Worm (Caenorhabditis elegans) whole organism, L2 larva: Measurements from ENCODE around the gene flwr-1.
A peak's percentile ranks its signal among the peaks of the same experiment; 100 is the strongest.

Experiments
- C34F6.9 ChIP-seq: fragments of 150-350 bp; optimal IDR thresholded peaks from 2 replicates; lab custom pipeline; 2014; ENCODE audit warnings: missing biosample characterization, missing genetic modification characterization
- F13H6.1 ChIP-seq: sonication (generic microtip); optimal IDR thresholded peaks from 2 replicates; lab custom pipeline; 2016; ENCODE audit warnings: missing genetic modification characterization, missing compliant biosample characterization
- R02D3.7 ChIP-seq: fragments of 150-350 bp; optimal IDR thresholded peaks from 2 replicates; lab custom pipeline; 2014; ENCODE audit warnings: missing biosample characterization, missing genetic modification characterization
- Y55F3AM.14 ChIP-seq: fragments of 200-800 bp; sonication (Bioruptor generic); optimal IDR thresholded peaks from 2 replicates; lab custom pipeline; 2018; ENCODE audit warnings: mild to moderate bottlenecking, missing genetic modification characterization, missing compliant biosample characterization
- ZK546.5 ChIP-seq: sonication (generic microtip); optimal IDR thresholded peaks from 2 replicates; lab custom pipeline; 2017; ENCODE audit warnings: missing biosample characterization, missing genetic modification characterization
- alr-1 ChIP-seq: fragments of 150-350 bp; optimal IDR thresholded peaks from 2 replicates; lab custom pipeline; 2014; ENCODE audit warnings: missing biosample characterization, missing genetic modification characterization
- aly-2 ChIP-seq: fragments of 150-350 bp; optimal IDR thresholded peaks from 2 replicates; lab custom pipeline; 2014; ENCODE audit warnings: missing biosample characterization, missing genetic modification characterization
- ama-1 ChIP-seq: fragments of 150-350 bp; optimal IDR thresholded peaks from 2 replicates; lab custom pipeline; 2018; ENCODE audit warnings: inconsistent platforms
- blmp-1 ChIP-seq: sonication (generic microtip); optimal IDR thresholded peaks from 2 replicates; lab custom pipeline; 2017; ENCODE audit warnings: missing genetic modification characterization, mild to moderate bottlenecking, missing compliant biosample characterization, antibody characterized with exemption, moderate library complexity; ENCODE audit not compliant: insufficient read depth
- ceh-16 ChIP-seq: fragments of 150-350 bp; optimal IDR thresholded peaks from 2 replicates; lab custom pipeline; 2014; ENCODE audit warnings: missing biosample characterization, missing genetic modification characterization
- ceh-82 ChIP-seq: fragments of 150-350 bp; optimal IDR thresholded peaks from 2 replicates; lab custom pipeline; 2014; ENCODE audit warnings: missing biosample characterization, missing genetic modification characterization
- crh-2 ChIP-seq: sonication (generic microtip); optimal IDR thresholded peaks from 2 replicates; lab custom pipeline; 2017; ENCODE audit warnings: missing biosample characterization, missing genetic modification characterization
- dmd-4 ChIP-seq: sonication (generic microtip); optimal IDR thresholded peaks from 2 replicates; lab custom pipeline; 2017; ENCODE audit warnings: missing biosample characterization, missing genetic modification characterization
- egl-27 ChIP-seq: sonication (generic microtip); optimal IDR thresholded peaks from 3 replicates; lab custom pipeline; 2017; ENCODE audit warnings: missing biosample characterization, missing genetic modification reagents, missing genetic modification characterization
- elt-1 ChIP-seq: fragments of 150-350 bp; optimal IDR thresholded peaks from 2 replicates; lab custom pipeline; 2014; ENCODE audit warnings: missing biosample characterization, missing genetic modification characterization
- elt-3 ChIP-seq: sonication (generic microtip); optimal IDR thresholded peaks from 2 replicates; lab custom pipeline; 2017; ENCODE audit warnings: missing biosample characterization, missing genetic modification characterization
- fos-1 ChIP-seq: fragments of 150-350 bp; optimal IDR thresholded peaks from 2 replicates; lab custom pipeline; 2014; ENCODE audit warnings: missing biosample characterization, missing genetic modification characterization
- gmeb-1 ChIP-seq: fragments of 150-350 bp; optimal IDR thresholded peaks from 2 replicates; lab custom pipeline; 2014; ENCODE audit warnings: missing biosample characterization, missing genetic modification characterization
- lin-11 ChIP-seq: fragments of 150-350 bp; sonication (generic microtip); optimal IDR thresholded peaks from 2 replicates; lab custom pipeline; 2014; ENCODE audit warnings: missing biosample characterization, missing genetic modification characterization, inconsistent platforms, mixed read lengths
- lin-13 ChIP-seq: fragments of 150-350 bp; optimal IDR thresholded peaks from 2 replicates; lab custom pipeline; 2014; ENCODE audit warnings: missing biosample characterization, missing genetic modification reagents, missing genetic modification characterization
- lin-39 ChIP-seq: fragments of 150-350 bp; optimal IDR thresholded peaks from 2 replicates; lab custom pipeline; 2014; ENCODE audit warnings: missing biosample characterization, missing genetic modification reagents, missing genetic modification characterization
- lsy-2 ChIP-seq, 2 experiments: fragments of 150-350 bp in 1 of 2; sonication (generic microtip) in 1 of 2; optimal IDR thresholded peaks; 2 replicates each; lab custom pipeline; 2014 to 2017; ENCODE audit warnings: missing biosample characterization in 2 of 2, missing genetic modification characterization in 2 of 2
- mab-5 ChIP-seq: fragments of 150-350 bp; optimal IDR thresholded peaks from 2 replicates; lab custom pipeline; 2014; ENCODE audit warnings: missing biosample characterization, missing genetic modification characterization
- mbf-1 ChIP-seq: sonication (generic microtip); optimal IDR thresholded peaks from 2 replicates; lab custom pipeline; 2017; ENCODE audit warnings: missing biosample characterization, missing genetic modification characterization
- mdl-1 ChIP-seq, 2 experiments: fragments of 150-350 bp in 1 of 2; sonication (generic microtip) in 1 of 2; optimal IDR thresholded peaks; 2 replicates each; lab custom pipeline; 2017; ENCODE audit warnings: missing biosample characterization in 2 of 2, missing genetic modification characterization in 2 of 2
- nhr-10 ChIP-seq: sonication (generic microtip); optimal IDR thresholded peaks from 2 replicates; lab custom pipeline; 2017; ENCODE audit warnings: missing biosample characterization, missing genetic modification characterization
- nhr-11 ChIP-seq: fragments of 150-350 bp; optimal IDR thresholded peaks from 2 replicates; lab custom pipeline; 2014; ENCODE audit warnings: missing biosample characterization, missing genetic modification characterization
- nhr-12 ChIP-seq: fragments of 150-350 bp; optimal IDR thresholded peaks from 2 replicates; lab custom pipeline; 2014; ENCODE audit warnings: missing biosample characterization, missing genetic modification characterization
- nhr-129 ChIP-seq: fragments of 150-350 bp; optimal IDR thresholded peaks from 2 replicates; lab custom pipeline; 2014; ENCODE audit warnings: missing biosample characterization, missing genetic modification characterization
- nhr-21 ChIP-seq: fragments of 150-350 bp; optimal IDR thresholded peaks from 2 replicates; lab custom pipeline; 2014; ENCODE audit warnings: missing biosample characterization, missing genetic modification characterization
- nhr-23 ChIP-seq: fragments of 150-350 bp; optimal IDR thresholded peaks from 2 replicates; lab custom pipeline; 2014; ENCODE audit warnings: missing biosample characterization, missing genetic modification reagents, missing genetic modification characterization
- nhr-237 ChIP-seq: fragments of 150-350 bp; optimal IDR thresholded peaks from 2 replicates; lab custom pipeline; 2014; ENCODE audit warnings: missing biosample characterization, missing genetic modification characterization
- nhr-25 ChIP-seq: fragments of 150-350 bp; sonication (generic microtip); optimal IDR thresholded peaks from 3 replicates; lab custom pipeline; 2014; ENCODE audit warnings: missing biosample characterization, missing genetic modification characterization
- nhr-6 ChIP-seq: fragments of 150-350 bp; optimal IDR thresholded peaks from 2 replicates; lab custom pipeline; 2014; ENCODE audit warnings: missing biosample characterization, missing genetic modification characterization
- nhr-77 ChIP-seq: fragments of 150-350 bp; optimal IDR thresholded peaks from 2 replicates; lab custom pipeline; 2014; ENCODE audit warnings: missing biosample characterization, missing genetic modification characterization
- peb-1 ChIP-seq: fragments of 150-350 bp; optimal IDR thresholded peaks from 2 replicates; lab custom pipeline; 2014; ENCODE audit warnings: missing biosample characterization, missing genetic modification characterization
- sem-4 ChIP-seq: fragments of 150-350 bp; optimal IDR thresholded peaks from 2 replicates; lab custom pipeline; 2014; ENCODE audit warnings: missing biosample characterization, missing genetic modification reagents, missing genetic modification characterization
- skn-1 ChIP-seq: sonication (generic microtip); optimal IDR thresholded peaks from 2 replicates; lab custom pipeline; 2017; ENCODE audit warnings: missing biosample characterization, missing genetic modification characterization
- sma-3 ChIP-seq: sonication (generic microtip); optimal IDR thresholded peaks from 2 replicates; lab custom pipeline; 2016; ENCODE audit warnings: missing genetic modification reagents, missing genetic modification characterization, missing compliant biosample characterization
- sma-9 ChIP-seq, 2 experiments: fragments of 150-350 bp in 1 of 2; sonication (generic microtip) in 1 of 2; optimal IDR thresholded peaks; 2 replicates each; lab custom pipeline; 2014 to 2016; ENCODE audit warnings: missing genetic modification characterization in 2 of 2, mild to moderate bottlenecking in 1 of 2, missing biosample characterization in 1 of 2, missing compliant biosample characterization in 1 of 2, missing genetic modification reagents in 1 of 2, moderate library complexity in 1 of 2
- snpc-4 ChIP-seq: fragments of 150-350 bp; optimal IDR thresholded peaks from 2 replicates; lab custom pipeline; 2014; ENCODE audit warnings: missing biosample characterization, missing genetic modification characterization
- unc-39 ChIP-seq: fragments of 150-350 bp; optimal IDR thresholded peaks from 2 replicates; lab custom pipeline; 2014; ENCODE audit warnings: missing biosample characterization, missing genetic modification characterization
- unc-55 ChIP-seq: fragments of 150-350 bp; sonication (generic microtip); optimal IDR thresholded peaks from 3 replicates; lab custom pipeline; 2014; ENCODE audit warnings: missing biosample characterization, missing genetic modification reagents, missing genetic modification characterization
- unc-62 ChIP-seq: fragments of 150-350 bp; optimal IDR thresholded peaks from 2 replicates; lab custom pipeline; 2014; ENCODE audit warnings: missing biosample characterization, missing genetic modification reagents, missing genetic modification characterization
- zag-1 ChIP-seq: fragments of 150-350 bp; optimal IDR thresholded peaks from 2 replicates; lab custom pipeline; 2014; ENCODE audit warnings: missing biosample characterization, missing genetic modification characterization
- ztf-1 ChIP-seq: fragments of 200-800 bp; sonication (Bioruptor generic); conservative IDR thresholded peaks from 2 replicates; pipeline ENCODE4 v1.3.6; 2022; ENCODE audit warnings: missing genetic modification characterization, missing compliant biosample characterization
- ztf-11 ChIP-seq: sonication (generic microtip); optimal IDR thresholded peaks from 2 replicates; lab custom pipeline; 2017; ENCODE audit warnings: missing biosample characterization, missing genetic modification characterization
- ztf-4 ChIP-seq: fragments of 150-350 bp; optimal IDR thresholded peaks from 2 replicates; lab custom pipeline; 2014; ENCODE audit warnings: missing biosample characterization, missing genetic modification characterization

Gene flwr-1

DNA sequence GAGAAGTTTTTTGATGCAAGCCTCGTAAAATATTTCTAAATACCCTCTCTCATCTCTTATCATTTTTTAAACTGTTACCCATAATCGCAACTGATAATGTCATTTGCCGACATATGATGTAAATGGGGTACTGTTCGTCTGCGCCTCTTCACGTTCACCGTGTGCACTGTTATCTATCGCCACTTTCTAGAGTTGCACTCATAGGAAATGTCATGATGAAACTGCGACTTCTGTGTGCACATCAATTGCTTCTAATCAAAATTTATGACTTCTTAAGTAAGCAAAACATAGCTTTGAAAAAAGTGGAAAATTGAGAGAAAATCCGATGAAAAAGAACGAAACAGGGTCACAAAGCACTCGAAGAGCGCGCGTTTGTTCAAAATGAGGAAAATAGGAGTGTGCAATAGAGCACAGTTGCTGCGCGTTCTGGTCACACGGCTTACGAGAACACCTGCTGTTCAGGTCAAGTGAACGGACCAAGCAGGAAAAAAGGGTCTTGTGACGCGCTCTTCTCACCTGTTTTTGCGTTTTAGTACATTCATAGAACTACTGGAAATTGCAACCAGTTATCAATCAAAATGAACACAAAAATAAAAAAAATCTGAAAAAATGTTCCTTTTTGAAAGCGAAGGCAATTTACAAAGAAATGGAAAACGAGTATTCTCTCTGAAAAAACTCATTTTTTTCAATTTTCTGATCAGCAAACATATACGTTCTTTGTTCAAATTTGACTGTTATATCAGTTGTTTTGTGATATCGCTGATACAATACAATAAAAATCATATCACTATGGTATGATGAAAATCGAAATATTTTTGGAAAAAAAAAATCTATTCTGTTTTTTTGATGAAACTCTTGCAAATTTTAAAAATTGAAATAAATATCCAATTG, 23.4 kb downstream of the flwr-1 start:
- no peak for TF ChIP-seq elt-3 (tag; lab: Kevin White, UChicago)
- TF ChIP-seq nhr-11 (tag; lab: Kevin White, UChicago) = no peak
- TF ChIP-seq nhr-23 (tag; lab: Kevin White, UChicago) = no peak
- no peak for TF ChIP-seq mbf-1 (tag; lab: Kevin White, UChicago)
- TF ChIP-seq gmeb-1 (tag; lab: Kevin White, UChicago) = peak; percentile 60
- no peak for TF ChIP-seq nhr-6 (tag; lab: Kevin White, UChicago)
- TF ChIP-seq aly-2 (tag; lab: Kevin White, UChicago) = no peak
- TF ChIP-seq F13H6.1 (tag; lab: Kevin White, UChicago) = peak; percentile 49
- peak; percentile 14 for TF ChIP-seq sma-3 (GFP tag; lab: Kevin White, UChicago)
- TF ChIP-seq mab-5 = no peak
- TF ChIP-seq lin-11 (tag; lab: Kevin White, UChicago) = no peak
- TF ChIP-seq nhr-12 (tag; lab: Kevin White, UChicago) = no peak
- TF ChIP-seq peb-1 (tag; lab: Kevin White, UChicago) = no peak
- TF ChIP-seq Y55F3AM.14 (GFP tag; lab: Kevin White, UChicago) = no peak
- no peak for TF ChIP-seq R02D3.7 (tag; lab: Kevin White, UChicago)
- no peak for TF ChIP-seq lin-39 (tag; lab: Kevin White, UChicago)
- peak; percentile 36 for TF ChIP-seq unc-55 (GFP tag; lab: Kevin White, UChicago)
- TF ChIP-seq ztf-4 = no peak
- peak in 1 of 2 experiments; percentile 43 for TF ChIP-seq lsy-2 (tag; optimal IDR thresholded peaks at IDR 0.05; lab: Kevin White, UChicago)
- TF ChIP-seq C34F6.9 = peak; percentile 45
- TF ChIP-seq nhr-10 = no peak
- TF ChIP-seq nhr-21 (tag; lab: Kevin White, UChicago) = peak; percentile 19
- no peak for TF ChIP-seq mdl-1 (tag; optimal IDR thresholded peaks at IDR 0.05; lab: Kevin White, UChicago)
- TF ChIP-seq snpc-4 (tag; lab: Kevin White, UChicago) = no peak
- TF ChIP-seq unc-62 (GFP tag; lab: Kevin White, UChicago) = no peak
- TF ChIP-seq sma-9 (GFP tag; optimal IDR thresholded peaks at IDR 0.05; lab: Kevin White, UChicago) = peak; percentile 53
- TF ChIP-seq sma-9 (tag; optimal IDR thresholded peaks at IDR 0.05; lab: Kevin White, UChicago) = no peak
- TF ChIP-seq skn-1 (tag; lab: Kevin White, UChicago) = peak; percentile 26
- TF ChIP-seq sem-4 = no peak
- TF ChIP-seq nhr-129 (tag; lab: Kevin White, UChicago) = peak; percentile 99
- TF ChIP-seq elt-1 = no peak
- TF ChIP-seq ztf-1 = no peak
- TF ChIP-seq nhr-237 = no peak
- TF ChIP-seq ZK546.5 = no peak
- no peak for TF ChIP-seq ama-1 (lab: Kevin White, UChicago)
- TF ChIP-seq unc-39 (tag; lab: Kevin White, UChicago) = no peak
- peak; percentile 70 for TF ChIP-seq crh-2 (tag; lab: Kevin White, UChicago)
- TF ChIP-seq lin-13 = no peak
- TF ChIP-seq nhr-25 (tag; lab: Kevin White, UChicago) = peak; percentile 39
- no peak for TF ChIP-seq egl-27 (tag; lab: Kevin White, UChicago)
- TF ChIP-seq ceh-82 = no peak
- TF ChIP-seq fos-1 = peak; percentile 83
- TF ChIP-seq zag-1 (tag; lab: Kevin White, UChicago) = no peak
- no peak for TF ChIP-seq nhr-77 (tag; lab: Kevin White, UChicago)
- TF ChIP-seq dmd-4 = no peak
- TF ChIP-seq ceh-16 = no peak
- TF ChIP-seq ztf-11 (tag; lab: Kevin White, UChicago) = no peak
- no peak for TF ChIP-seq alr-1 (tag; lab: Kevin White, UChicago)
- TF ChIP-seq blmp-1 (tag; lab: Kevin White, UChicago) = no peak
- TF ChIP-seq, all 48 proteins: peak for 13
